Worm (Caenorhabditis elegans) whole organism, L2 larva: Measurements from ENCODE around the gene F11C1.1.

Experiments
- alr-1 ChIP-seq: fragments of 150-350 bp; optimal IDR thresholded peaks from 2 replicates; lab custom pipeline; 2014; ENCODE audit warnings: missing biosample characterization, missing genetic modification characterization
- crh-2 ChIP-seq: sonication (generic microtip); optimal IDR thresholded peaks from 2 replicates; lab custom pipeline; 2017; ENCODE audit warnings: missing biosample characterization, missing genetic modification characterization
- egl-27 ChIP-seq: sonication (generic microtip); optimal IDR thresholded peaks from 3 replicates; lab custom pipeline; 2017; ENCODE audit warnings: missing biosample characterization, missing genetic modification reagents, missing genetic modification characterization
- nhr-6 ChIP-seq: fragments of 150-350 bp; optimal IDR thresholded peaks from 2 replicates; lab custom pipeline; 2014; ENCODE audit warnings: missing biosample characterization, missing genetic modification characterization
- sma-3 ChIP-seq: sonication (generic microtip); optimal IDR thresholded peaks from 2 replicates; lab custom pipeline; 2016; ENCODE audit warnings: missing genetic modification reagents, missing genetic modification characterization, missing compliant biosample characterization
- unc-39 ChIP-seq: fragments of 150-350 bp; optimal IDR thresholded peaks from 2 replicates; lab custom pipeline; 2014; ENCODE audit warnings: missing biosample characterization, missing genetic modification characterization
- zag-1 ChIP-seq: fragments of 150-350 bp; optimal IDR thresholded peaks from 2 replicates; lab custom pipeline; 2014; ENCODE audit warnings: missing biosample characterization, missing genetic modification characterization
- ztf-11 ChIP-seq: sonication (generic microtip); optimal IDR thresholded peaks from 2 replicates; lab custom pipeline; 2017; ENCODE audit warnings: missing biosample characterization, missing genetic modification characterization

- TF ChIP-seq ztf-11 (no peak), zag-1 (tag; lab: Kevin White, UChicago) (no peak), alr-1 (tag; lab: Kevin White, UChicago) (no peak), crh-2 (no peak), nhr-6 (tag; lab: Kevin White, UChicago) (no peak), unc-39 (tag; lab: Kevin White, UChicago) (no peak), sma-3 (GFP tag; lab: Kevin White, UChicago) (no peak), egl-27 (no peak)
Measured at ce11 chrX:12999567-12999966, 9.2 kb upstream of the F11C1.1 start.
